Worm (Caenorhabditis elegans): ENCODE measurements around the gene ZK688.11.

ce11 chrIII:7900733-7901132 lies 16.0 kb upstream of the ZK688.11 start, which contains the start of gene best-24:
- no peak for TF ChIP-seq nhr-23 (tag; optimal IDR thresholded peaks at IDR 0.05)
- no peak for TF ChIP-seq skn-1 (tag; optimal IDR thresholded peaks at IDR 0.05)
- TF ChIP-seq unc-62 (GFP tag; optimal IDR thresholded peaks at IDR 0.05), result no peak
- no peak for TF ChIP-seq ama-1 (optimal IDR thresholded peaks at IDR 0.05)
- no peak for TF ChIP-seq ztf-4 (tag; optimal IDR thresholded peaks at IDR 0.05)
- TF ChIP-seq ztf-11 (tag; optimal IDR thresholded peaks at IDR 0.05), result no peak
- TF ChIP-seq elt-3 (tag; optimal IDR thresholded peaks at IDR 0.05), result no peak
- TF ChIP-seq nhr-11 (tag; optimal IDR thresholded peaks at IDR 0.05), result no peak

Data from whole organism, L3 larva.